Worm (Caenorhabditis elegans) whole organism, late embryonic: ENCODE measurements around the gene ins-22.

ENCODE experiments used
- F13H6.1 ChIP-seq: sonication (generic microtip); optimal IDR thresholded peaks from 2 replicates; lab custom pipeline; 2016; ENCODE audit warnings: missing genetic modification characterization, missing compliant biosample characterization
- ama-1 ChIP-seq: fragments of 150-350 bp; optimal IDR thresholded peaks from 2 replicates; lab custom pipeline; 2014
- ceh-6 ChIP-seq: fragments of 200-800 bp; sonication (Bioruptor generic); optimal IDR thresholded peaks from 2 replicates; lab custom pipeline; 2018; ENCODE audit warnings: mild to moderate bottlenecking, missing genetic modification characterization, missing compliant biosample characterization
- fkh-10 ChIP-seq: fragments of 150-350 bp; optimal IDR thresholded peaks from 2 replicates; lab custom pipeline; 2014; ENCODE audit warnings: missing biosample characterization, missing genetic modification reagents, missing genetic modification characterization
- gmeb-2 ChIP-seq: sonication (generic microtip); optimal IDR thresholded peaks from 2 replicates; lab custom pipeline; 2016; ENCODE audit warnings: missing genetic modification characterization, inconsistent platforms, missing compliant biosample characterization
- nhr-11 ChIP-seq: fragments of 150-350 bp; optimal IDR thresholded peaks from 2 replicates; lab custom pipeline; 2014; ENCODE audit warnings: missing biosample characterization, missing genetic modification characterization
- odd-2 ChIP-seq: sonication (generic microtip); optimal IDR thresholded peaks from 2 replicates; lab custom pipeline; 2017; ENCODE audit warnings: antibody characterized with exemption, mild to moderate bottlenecking, missing genetic modification characterization, missing compliant biosample characterization
- rnt-1 ChIP-seq: sonication (generic microtip); optimal IDR thresholded peaks from 2 replicates; lab custom pipeline; 2016; ENCODE audit warnings: missing genetic modification characterization, missing compliant biosample characterization
- sox-4 ChIP-seq: sonication (generic microtip); optimal IDR thresholded peaks from 2 replicates; lab custom pipeline; 2017; ENCODE audit warnings: mild to moderate bottlenecking, missing genetic modification characterization, inconsistent platforms, missing compliant biosample characterization
- ztf-16 ChIP-seq: sonication (generic microtip); optimal IDR thresholded peaks from 2 replicates; lab custom pipeline; 2017; ENCODE audit warnings: missing genetic modification characterization, missing compliant biosample characterization

ce11 chrIII:9986827-9987429, 39.2 kb upstream of the ins-22 start, which contains the start of gene C05B5.12:
- TF ChIP-seq odd-2 (tag; lab: Kevin White, UChicago) = no peak
- no peak for TF ChIP-seq ztf-16 (tag; lab: Kevin White, UChicago)
- TF ChIP-seq ceh-6 = no peak
- no peak for TF ChIP-seq rnt-1 (tag; lab: Kevin White, UChicago)
- TF ChIP-seq F13H6.1 (tag; lab: Kevin White, UChicago) = no peak
- TF ChIP-seq sox-4 = no peak
- no peak for TF ChIP-seq gmeb-2 (tag; lab: Kevin White, UChicago)
- TF ChIP-seq ama-1 (lab: Kevin White, UChicago) = no peak
- TF ChIP-seq nhr-11 (tag; lab: Kevin White, UChicago) = no peak
- TF ChIP-seq fkh-10 (GFP tag; lab: Kevin White, UChicago) = no peak
